Fruit fly (Drosophila melanogaster): ENCODE measurements around the gene CG43390.
"Not testable (repeated sequence)": the region's sequence is repeated elsewhere in the genome, so short reads cannot be mapped to it uniquely, and the experiment has no call there.

Gene CG43390

DNA sequence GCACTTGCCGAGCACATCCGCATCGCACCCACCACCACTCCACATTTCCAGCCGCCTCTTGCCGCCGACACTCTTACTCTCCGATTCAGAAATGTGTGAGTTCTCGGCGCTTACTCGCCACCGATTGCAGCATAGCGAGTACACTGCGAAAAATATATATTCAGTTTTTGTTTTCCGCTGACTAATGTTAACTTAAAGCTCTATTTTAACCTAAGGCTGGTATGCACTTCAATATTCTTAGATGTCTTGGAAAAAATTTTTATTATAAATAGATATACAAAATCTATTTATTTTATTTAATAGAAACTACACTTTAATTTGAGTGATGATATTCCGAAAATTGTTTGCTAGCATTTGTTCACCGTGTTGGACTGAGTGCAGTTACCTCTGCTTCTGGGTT is 19.5 kb upstream of the CG43390 start:
- no peak for TF ChIP-seq CG17801 (GFP tag; optimal IDR thresholded peaks at IDR 0.05; ENCODE audit: partially characterized antibody)

DNA sequence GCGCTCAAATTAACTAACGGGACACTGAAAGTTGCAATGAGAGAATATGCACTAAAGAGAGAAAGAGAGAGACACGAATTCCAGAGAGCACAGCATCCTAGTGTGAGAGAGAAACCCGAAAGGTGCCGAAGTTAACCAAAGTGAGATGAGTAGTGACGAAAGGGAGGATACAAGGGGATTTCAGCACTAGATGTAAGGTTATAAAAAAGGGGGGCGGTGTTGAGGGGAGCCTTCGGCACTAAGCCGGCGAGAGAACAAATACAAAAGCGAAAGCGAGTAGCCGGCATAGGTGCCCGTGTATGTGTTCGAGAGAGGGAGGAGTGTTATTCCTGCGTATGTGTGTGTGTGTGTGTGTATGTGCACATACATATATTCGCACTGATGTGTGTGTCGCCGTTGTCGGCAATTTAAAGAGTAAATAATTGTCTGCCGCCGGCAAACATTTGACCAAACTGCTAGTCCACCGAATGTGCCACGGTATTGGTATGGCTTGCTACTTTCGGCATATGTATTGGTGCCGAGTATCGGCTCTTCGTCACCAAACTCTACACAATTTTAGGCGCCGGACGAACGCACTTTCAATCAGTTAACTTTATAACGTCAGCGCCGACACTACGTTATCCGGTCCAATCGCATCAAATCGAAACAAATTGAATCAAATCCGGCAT is 17.0 kb upstream of the CG43390 start, which contains the start of gene CG7368:
Gene CG7368 (plus strand): TSS at position 618 of the 668 bp plus-strand sequence.
- TF ChIP-seq CG17801 (GFP tag; optimal IDR thresholded peaks at IDR 0.05; ENCODE audit: partially characterized antibody) = no peak

DNA sequence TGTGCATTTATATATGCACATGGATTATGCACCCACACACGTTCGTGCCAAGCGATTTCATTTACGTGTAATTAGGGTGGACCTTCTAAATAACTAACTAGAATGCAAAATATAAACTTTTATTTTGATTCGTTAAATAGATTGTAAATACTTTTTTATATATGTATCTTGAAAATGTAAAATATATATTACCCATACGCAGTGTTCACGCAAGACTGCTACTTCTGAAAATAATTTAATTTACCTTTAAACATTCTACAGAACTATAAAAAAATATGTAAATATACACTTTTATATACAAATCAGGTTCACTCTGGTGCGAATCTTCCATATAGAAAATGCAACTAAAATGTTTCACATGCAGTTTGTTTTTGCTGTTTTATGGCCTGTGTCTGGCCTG is 14.0 kb upstream of the CG43390 start:
- TF ChIP-seq CG17801 (GFP tag; optimal IDR thresholded peaks at IDR 0.05; ENCODE audit: partially characterized antibody) = no peak

DNA sequence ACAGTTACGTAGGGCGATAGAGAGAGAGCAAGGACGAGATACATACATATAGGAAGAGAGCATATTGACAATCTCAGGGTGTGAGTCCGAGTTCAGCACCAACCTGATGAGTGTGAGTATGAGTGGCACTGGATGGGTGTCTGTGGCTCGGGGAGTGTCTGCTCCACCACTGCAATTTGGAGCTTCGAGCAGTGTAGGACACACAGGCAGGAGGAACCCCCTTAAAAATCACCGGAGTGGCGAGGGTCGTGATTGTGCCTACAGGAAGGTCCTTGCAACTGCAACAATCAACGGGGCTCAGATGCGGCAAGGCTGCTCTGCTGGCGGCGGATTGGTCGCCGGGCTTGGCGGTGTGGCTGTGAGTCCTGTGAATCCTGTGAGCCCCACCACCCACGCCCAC is 12.1 kb upstream of the CG43390 start:
- TF ChIP-seq CG17801 (GFP tag; optimal IDR thresholded peaks at IDR 0.05; ENCODE audit: partially characterized antibody) = no peak

DNA sequence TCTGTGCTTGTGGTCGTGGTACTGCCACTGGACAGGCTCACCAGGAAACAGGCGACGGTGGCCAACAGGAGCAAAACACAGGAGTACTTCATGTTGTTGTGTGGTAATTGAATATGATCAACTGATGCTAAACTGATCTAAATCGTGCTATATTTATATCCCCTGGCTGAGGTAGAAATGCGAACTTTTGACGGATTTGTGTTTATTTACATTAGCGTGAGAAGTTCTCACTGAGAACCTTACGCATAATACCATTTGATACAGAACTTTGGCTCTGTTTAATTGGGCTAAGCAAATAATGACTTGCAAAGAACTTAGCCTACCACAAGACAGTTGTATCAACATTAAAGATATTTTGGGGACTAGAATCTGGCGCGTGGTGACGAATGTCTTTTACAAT is 11.4 kb upstream of the CG43390 start, which contains the start of gene CG33268:
Gene CG33268 (minus strand): TSS at position 101 of the 400 bp plus-strand sequence.
- TF ChIP-seq CG17801 (GFP tag; optimal IDR thresholded peaks at IDR 0.05; ENCODE audit: partially characterized antibody) = no peak

DNA sequence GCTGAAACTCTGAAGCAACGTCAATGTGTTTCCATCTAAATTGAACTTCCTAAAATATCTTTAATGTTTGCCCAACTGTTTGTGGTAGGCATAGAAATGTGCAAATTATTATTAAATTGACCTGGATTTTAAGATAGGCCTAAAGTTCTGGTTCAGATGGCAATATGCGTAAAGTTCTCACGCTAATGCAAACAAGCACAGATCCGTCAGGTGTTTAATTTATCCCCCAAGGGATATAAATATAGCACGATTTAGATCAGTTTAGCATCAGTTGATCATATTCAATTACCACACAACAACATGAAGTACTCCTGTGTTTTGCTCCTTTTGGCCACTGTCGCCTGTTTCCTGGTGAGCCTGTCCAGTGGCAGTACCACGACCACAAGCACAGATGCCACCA is 9.6 kb upstream of the CG43390 start, which contains the start of gene CG7377:
Gene CG7377 (plus strand): TSS at position 301 of the 400 bp plus-strand sequence.
- TF ChIP-seq CG17801 (GFP tag; optimal IDR thresholded peaks at IDR 0.05; ENCODE audit: partially characterized antibody) = not testable (repeated sequence)

DNA sequence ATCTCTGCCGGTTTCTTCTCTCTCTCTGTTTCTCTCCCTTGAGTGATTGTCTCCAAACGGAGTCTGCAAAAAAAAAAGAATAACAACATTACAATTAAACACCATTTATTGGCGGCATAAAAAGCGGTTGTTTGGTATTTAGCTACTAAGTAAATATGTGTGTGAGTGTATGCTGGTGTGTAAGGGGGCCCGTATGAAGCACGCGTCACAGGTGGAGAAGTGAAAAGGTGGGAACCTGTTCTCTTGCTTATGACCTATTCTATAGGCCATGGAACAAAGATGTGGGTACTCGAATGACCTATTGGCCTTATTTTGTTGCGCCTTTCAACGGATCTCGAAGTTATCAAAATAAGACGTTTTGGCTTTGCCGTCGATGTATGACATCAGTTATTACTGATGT is 8.8 kb upstream of the CG43390 start:
- no peak for TF ChIP-seq CG17801 (GFP tag; optimal IDR thresholded peaks at IDR 0.05; ENCODE audit: partially characterized antibody)

DNA sequence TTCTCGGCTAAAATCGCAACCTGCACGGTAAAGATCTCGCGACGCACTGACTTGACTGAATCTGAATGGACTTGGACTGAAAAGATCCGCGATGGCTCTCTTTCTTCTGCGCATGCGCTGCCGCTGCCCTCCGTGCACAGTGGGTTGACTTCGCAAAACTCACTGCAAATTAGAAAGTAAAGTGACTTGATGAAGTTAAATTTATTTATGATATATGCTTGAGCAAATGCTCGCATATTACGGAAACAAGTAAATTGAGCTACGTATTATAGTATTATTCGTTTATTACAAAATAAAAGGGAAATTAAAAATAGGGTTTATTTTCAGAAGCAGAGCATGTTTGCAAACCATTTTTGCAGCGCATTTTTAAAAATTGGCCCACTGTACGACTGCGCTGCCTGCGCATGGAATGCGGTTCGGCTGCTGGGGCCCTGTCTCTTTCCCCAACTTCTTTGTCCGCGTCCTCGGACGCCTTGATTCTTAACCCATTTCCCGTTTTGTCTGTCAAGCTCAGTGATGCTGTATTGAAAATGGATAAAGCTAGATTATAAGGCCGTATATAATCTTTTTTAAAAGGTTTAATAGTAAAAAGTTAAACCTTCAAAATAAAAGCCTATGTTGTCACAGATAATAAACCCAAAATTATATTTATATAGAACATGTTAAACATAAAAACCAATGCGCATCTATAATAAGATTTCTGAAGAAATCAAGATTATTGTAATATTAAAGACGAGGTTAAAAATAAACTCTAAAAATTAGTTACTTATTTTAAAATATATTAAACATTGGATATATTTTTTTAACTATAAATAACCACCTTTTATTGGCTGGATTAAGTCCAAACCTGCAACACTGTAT is 8.2 kb upstream of the CG43390 start, which contains the start of gene rt:
Gene rt (minus strand): TSS at position 51 of the 861 bp plus-strand sequence.
- TF ChIP-seq CG17801 (GFP tag; optimal IDR thresholded peaks at IDR 0.05; ENCODE audit: partially characterized antibody) = peak; percentile 27

DNA sequence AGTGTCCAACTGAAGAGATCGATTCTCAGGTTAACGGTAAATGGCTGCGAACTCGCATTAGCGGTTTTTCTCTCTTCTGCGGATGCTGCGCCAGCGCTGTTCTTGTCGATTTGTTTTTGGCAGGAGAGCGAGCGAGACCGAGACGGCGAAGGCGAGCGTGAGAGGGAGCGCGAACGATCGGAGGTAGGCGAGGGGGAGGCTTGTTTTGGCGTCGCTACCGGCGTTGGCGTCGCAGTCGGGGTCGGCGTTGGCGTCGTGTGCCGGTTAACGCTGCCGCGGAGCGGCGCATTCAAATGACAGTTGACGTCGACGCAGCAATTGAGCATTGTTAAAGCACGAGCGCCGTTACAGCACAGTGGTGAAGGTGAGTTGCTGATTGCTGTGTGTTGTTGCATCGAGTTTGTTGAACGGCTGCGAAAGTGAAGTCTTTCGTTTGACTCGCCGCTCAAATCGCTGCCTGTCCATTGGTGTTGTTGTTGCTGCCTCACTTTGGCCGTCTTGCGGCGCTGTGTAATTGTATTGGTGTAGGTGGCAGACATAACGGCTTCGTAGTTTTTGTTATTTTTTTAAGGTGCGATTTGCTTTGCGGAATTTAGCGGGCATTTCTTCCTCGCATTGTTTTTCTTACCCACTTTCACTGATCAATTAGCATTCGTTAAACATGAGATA is 7.2 kb upstream of the CG43390 start:
- no peak for TF ChIP-seq CG17801 (GFP tag; optimal IDR thresholded peaks at IDR 0.05; ENCODE audit: partially characterized antibody)

DNA sequence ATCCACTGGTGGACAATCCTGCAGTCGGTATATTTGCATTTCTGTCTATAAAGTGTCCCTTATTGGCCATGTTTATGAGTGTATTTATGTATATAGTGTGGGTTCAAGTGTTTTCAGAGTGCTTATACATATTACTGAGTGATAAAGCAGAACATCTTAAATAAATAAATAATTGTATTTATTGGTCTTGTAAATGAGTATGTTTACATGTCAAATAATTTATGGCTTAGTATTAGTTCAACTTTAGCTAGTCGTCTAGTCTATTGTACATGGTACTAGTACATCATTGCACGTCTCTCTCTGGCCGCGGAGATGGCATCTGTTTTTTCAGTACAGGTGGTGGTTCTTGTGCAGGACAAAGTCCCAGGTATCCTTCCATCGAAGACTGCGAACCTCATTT is 4.2 kb upstream of the CG43390 start, which contains the start of gene CG32086:
Gene CG32086 (minus strand): TSS at position 101 of the 400 bp plus-strand sequence.
- no peak for TF ChIP-seq CG17801 (GFP tag; optimal IDR thresholded peaks at IDR 0.05; ENCODE audit: partially characterized antibody)

DNA sequence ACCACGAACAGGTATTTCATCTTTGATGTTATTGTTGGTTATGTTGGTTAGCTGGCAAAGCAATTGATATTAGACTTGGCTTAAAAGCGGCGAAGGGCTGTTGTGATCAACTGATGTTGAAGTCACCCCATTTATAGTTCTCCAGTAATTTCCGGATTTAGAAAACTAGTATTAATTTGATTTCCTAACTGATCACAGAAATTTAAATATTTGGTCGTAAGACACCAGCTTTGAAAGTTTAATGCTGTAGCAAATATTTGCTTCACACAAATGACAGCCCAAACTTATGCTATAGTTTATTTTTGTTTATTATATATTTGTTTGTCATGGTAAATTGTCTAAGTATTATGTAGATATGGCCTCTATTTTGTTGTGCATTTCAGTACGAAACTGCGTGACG is 2.3 kb upstream of the CG43390 start, which contains the start of gene CG33269:
Gene CG33269 (minus strand): TSS at position 101 of the 400 bp plus-strand sequence.
- no peak for TF ChIP-seq CG17801 (GFP tag; optimal IDR thresholded peaks at IDR 0.05; ENCODE audit: partially characterized antibody)

DNA sequence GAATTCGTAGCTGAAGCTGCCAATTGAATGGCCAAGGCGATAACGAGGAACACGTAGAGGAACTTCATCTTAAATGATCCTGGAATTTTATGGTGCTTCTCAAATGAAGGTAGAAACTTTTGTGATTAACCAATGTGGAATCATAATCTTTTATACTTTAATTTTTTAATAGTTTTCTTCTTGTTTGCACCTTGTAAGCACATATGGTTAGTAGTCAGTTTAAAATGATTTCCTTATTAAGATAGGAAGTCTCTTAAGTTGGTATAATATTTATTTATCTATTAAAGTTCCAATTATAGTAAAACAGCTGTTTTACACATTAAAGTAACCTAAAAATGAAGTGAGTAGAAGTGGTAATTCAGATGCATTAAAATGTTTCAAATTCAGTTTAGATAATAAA is 1.2 kb upstream of the CG43390 start, which contains the start of gene CG43391:
Gene CG43391 (minus strand): TSS at position 101 of the 400 bp plus-strand sequence.
- TF ChIP-seq CG17801 (GFP tag; optimal IDR thresholded peaks at IDR 0.05; ENCODE audit: partially characterized antibody) = no peak

DNA sequence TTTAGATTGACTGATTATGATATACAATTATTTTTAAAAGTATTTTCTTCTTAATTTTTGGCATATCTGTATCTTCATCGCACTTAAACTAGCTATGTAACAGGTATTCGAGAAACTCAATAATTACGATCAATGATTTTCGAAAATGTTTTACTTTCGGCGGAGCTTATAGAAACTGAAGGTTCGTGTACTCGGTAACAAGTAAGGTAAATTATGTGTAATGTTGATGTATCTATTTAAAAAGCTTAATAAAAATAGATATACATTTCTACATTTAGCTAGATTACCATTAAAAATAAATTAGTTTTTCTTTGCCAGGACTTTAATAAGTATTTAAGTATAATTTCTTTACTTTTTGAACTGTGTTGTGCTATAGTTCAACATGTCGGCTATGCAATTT is 903 bp downstream of the CG43390 start:
- TF ChIP-seq CG17801 (GFP tag; optimal IDR thresholded peaks at IDR 0.05; ENCODE audit: partially characterized antibody) = no peak

DNA sequence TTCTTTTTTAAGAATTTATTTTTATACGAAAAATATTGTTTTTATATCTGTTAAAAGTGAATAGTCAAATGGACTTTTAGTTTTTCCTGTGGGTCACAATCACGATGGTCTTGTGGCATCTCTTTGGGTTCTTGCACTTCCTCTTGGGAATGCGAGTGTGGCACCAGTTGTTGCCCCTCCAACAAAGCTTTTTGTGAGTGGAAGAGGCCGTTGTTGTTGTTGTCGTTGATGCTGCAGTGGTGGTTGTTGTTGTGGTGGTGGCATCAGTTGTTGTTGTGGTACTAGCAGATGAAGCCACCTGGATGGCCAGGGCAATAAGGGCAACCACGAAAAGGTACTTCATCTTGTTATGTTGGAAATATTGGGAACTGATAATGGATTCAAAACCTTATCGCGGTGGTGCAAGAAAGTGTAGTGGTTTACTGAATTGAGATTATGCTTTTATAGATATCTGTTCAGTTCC is 1.5 kb downstream of the CG43390 start, which contains the start of gene CG33270:
Gene CG33270 (minus strand): TSS at position 413 of the 463 bp plus-strand sequence.
- no peak for TF ChIP-seq CG17801 (GFP tag; optimal IDR thresholded peaks at IDR 0.05; ENCODE audit: partially characterized antibody)

DNA sequence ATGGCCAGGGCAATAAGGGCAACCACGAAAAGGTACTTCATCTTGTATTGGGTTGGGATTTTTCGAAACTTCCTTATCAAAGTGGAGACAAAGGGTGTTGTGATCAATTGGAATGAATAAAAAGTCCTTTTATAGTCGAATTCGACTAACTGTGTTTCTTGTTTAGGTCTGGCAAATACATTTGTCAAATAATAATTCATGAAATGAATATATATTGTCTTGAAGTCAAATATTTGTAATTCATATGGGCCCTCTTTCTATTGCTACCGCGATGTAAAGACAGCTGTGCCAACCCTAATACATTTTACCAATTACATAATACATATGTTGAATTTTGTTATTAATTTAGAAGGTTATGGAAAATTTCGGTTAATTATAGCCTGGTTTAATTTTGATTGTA is 2.4 kb downstream of the CG43390 start, which contains the start of gene CG33271:
Gene CG33271 (minus strand): TSS at position 101 of the 400 bp plus-strand sequence.
- no peak for TF ChIP-seq CG17801 (GFP tag; optimal IDR thresholded peaks at IDR 0.05; ENCODE audit: partially characterized antibody)

All from ovary, adult (tissue).